Fruit fly (Drosophila melanogaster) whole organism, wandering third instar larva: Measurements from ENCODE around the gene CG42781.

ENCODE experiments used
- CG32264 ChIP-seq: fragments of 200-800 bp; sonication (Bioruptor generic); optimal IDR thresholded peaks from 2 replicates; lab custom pipeline; 2016; ENCODE audit warnings: missing biosample characterization, missing genetic modification characterization
- CrebA ChIP-seq: fragments of 200-800 bp; sonication (Bioruptor generic); optimal IDR thresholded peaks from 2 replicates; lab custom pipeline; 2016; ENCODE audit warnings: missing biosample characterization, mild to moderate bottlenecking, missing genetic modification characterization, borderline replicate concordance
- GATAd ChIP-seq: sonication (Bioruptor generic); optimal IDR thresholded peaks from 2 replicates; lab custom pipeline; 2016; ENCODE audit warnings: missing biosample characterization, missing genetic modification characterization
- Myc ChIP-seq: fragments of >200 bp; optimal IDR thresholded peaks from 2 replicates; lab custom pipeline; 2017
- OdsH ChIP-seq: fragments of 200-800 bp; sonication (Bioruptor generic); optimal IDR thresholded peaks from 2 replicates; lab custom pipeline; 2016; ENCODE audit warnings: missing biosample characterization, mild to moderate bottlenecking, missing genetic modification characterization
- dl ChIP-seq, 2 experiments: fragments of 175-275, 200-275 bp in 1 of 2; fragments of 200-275 bp in 1 of 2; sonication (Bioruptor generic); optimal IDR thresholded peaks; lab custom pipeline; 2018; ENCODE audit warnings: mild to moderate bottlenecking in 2 of 2, missing biosample characterization in 2 of 2, missing genetic modification characterization in 2 of 2, moderate library complexity in 2 of 2; ENCODE audit not compliant: partially characterized antibody in 2 of 2, insufficient read depth in 1 of 2
- dmrt93B ChIP-seq: fragments of 200-800 bp; sonication (Bioruptor generic); optimal IDR thresholded peaks from 2 replicates; lab custom pipeline; 2018; ENCODE audit warnings: missing biosample characterization, mild to moderate bottlenecking, missing genetic modification characterization
- dsf ChIP-seq: sonication (Bioruptor generic); optimal IDR thresholded peaks from 2 replicates; lab custom pipeline; 2016; ENCODE audit warnings: missing biosample characterization, missing genetic modification characterization, borderline replicate concordance
- h ChIP-seq: fragments of 200-800 bp; sonication (Bioruptor generic); optimal IDR thresholded peaks from 3 replicates; lab custom pipeline; 2016; ENCODE audit warnings: missing biosample characterization, mild to moderate bottlenecking, missing genetic modification characterization
- pan ChIP-seq: fragments of >200 bp; optimal IDR thresholded peaks from 2 replicates; lab custom pipeline; 2017
- psq ChIP-seq: fragments of 200-800 bp; sonication (Bioruptor generic); optimal IDR thresholded peaks from 3 replicates; lab custom pipeline; 2017; ENCODE audit warnings: missing biosample characterization, mild to moderate bottlenecking, missing genetic modification characterization, moderate library complexity
- sage ChIP-seq: fragments of 200-800 bp; sonication (Bioruptor generic); optimal IDR thresholded peaks from 2 replicates; lab custom pipeline; 2016; ENCODE audit warnings: missing biosample characterization, mild to moderate bottlenecking, missing genetic modification characterization
- usp ChIP-seq: fragments of >200 bp; optimal IDR thresholded peaks from 2 replicates; lab custom pipeline; 2017; ENCODE audit warnings: missing biosample characterization, missing genetic modification characterization

dm6 chrX:7406908-7407307 is 24.1 kb upstream of the CG42781 start, which contains the start of gene CG32727:
- TF ChIP-seq psq (GFP tag; lab: Kevin White, UChicago) (no peak), pan (lab: Kevin White, UChicago) (no peak), CG32264 (GFP tag; lab: Kevin White, UChicago) (no peak), dmrt93B (no peak), sage (GFP tag; lab: Kevin White, UChicago) (no peak), h (GFP tag; lab: Kevin White, UChicago) (no peak), usp (GFP tag; lab: Kevin White, UChicago) (no peak), dl (GFP tag; optimal IDR thresholded peaks at IDR 0.05; lab: Kevin White, UChicago; ENCODE audit: insufficient read depth in 1 of 2, partially characterized antibody in 2 of 2) (no peak), Myc (lab: Kevin White, UChicago) (no peak), GATAd (GFP tag; lab: Kevin White, UChicago) (no peak), dsf (no peak), OdsH (GFP tag; lab: Kevin White, UChicago) (no peak), CrebA (no peak)
